Fruit fly (Drosophila melanogaster) whole organism, embryonic: ENCODE results near the gene CG43179.

ENCODE experiments used
- CG11504 ChIP-seq: fragments of 200-800 bp; sonication (Bioruptor generic); optimal IDR thresholded peaks from 3 replicates; lab custom pipeline; 2019; ENCODE audit warnings: missing biosample characterization, mild to moderate bottlenecking, missing genetic modification characterization, moderate library complexity
- CG12155 ChIP-seq: fragments of 200-800 bp; sonication (Bioruptor generic); optimal IDR thresholded peaks from 3 replicates; lab custom pipeline; 2016; ENCODE audit warnings: missing biosample characterization, missing genetic modification characterization
- CG12391 ChIP-seq: fragments of 200-800 bp; sonication (Bioruptor generic); optimal IDR thresholded peaks from 3 replicates; lab custom pipeline; 2018; ENCODE audit warnings: missing biosample characterization, mild to moderate bottlenecking, missing genetic modification characterization, moderate library complexity
- CG14667 ChIP-seq: fragments of 200-800 bp; sonication (Bioruptor generic); IDR thresholded peaks from 2 replicates; pipeline ENCODE4 v1.3.6; 2022; ENCODE audit warnings: missing biosample characterization, missing genetic modification characterization
- CG17328 ChIP-seq: fragments of 200-800 bp; sonication (Bioruptor generic); IDR thresholded peaks from 2 replicates; pipeline ENCODE4 v1.3.6; 2022; ENCODE audit warnings: missing biosample characterization, missing genetic modification characterization
- CG17361 ChIP-seq: fragments of 200-800 bp; sonication (Bioruptor generic); IDR thresholded peaks from 3 replicates; pipeline ENCODE4 v1.3.6; 2022; ENCODE audit warnings: missing biosample characterization, missing genetic modification characterization
- CG30403 ChIP-seq: fragments of 200-800 bp; sonication (Bioruptor generic); optimal IDR thresholded peaks from 3 replicates; lab custom pipeline; 2016; ENCODE audit warnings: missing biosample characterization, missing genetic modification characterization
- CG3163 ChIP-seq: fragments of 200-800 bp; sonication (Bioruptor generic); optimal IDR thresholded peaks from 3 replicates; lab custom pipeline; 2016; ENCODE audit warnings: missing biosample characterization, missing genetic modification characterization
- CG6175 ChIP-seq: fragments of 200-800 bp; sonication (Bioruptor generic); IDR thresholded peaks from 3 replicates; pipeline ENCODE4 v1.3.6; 2022; ENCODE audit warnings: missing biosample characterization, missing genetic modification characterization
- CG6791 ChIP-seq: fragments of 200-800 bp; sonication (Bioruptor generic); IDR thresholded peaks from 3 replicates; pipeline ENCODE4 v1.3.6; 2022; ENCODE audit warnings: missing biosample characterization, missing genetic modification characterization; ENCODE audit not compliant: partially characterized antibody
- CG7745 ChIP-seq: fragments of 200-800 bp; sonication (Bioruptor generic); optimal IDR thresholded peaks from 2 replicates; lab custom pipeline; 2018; ENCODE audit warnings: missing biosample characterization, mild to moderate bottlenecking, missing genetic modification characterization, moderate library complexity
- CG7839 ChIP-seq: fragments of 200-800 bp; sonication (Bioruptor generic); optimal IDR thresholded peaks from 3 replicates; lab custom pipeline; 2018; ENCODE audit warnings: missing biosample characterization, mild to moderate bottlenecking, missing genetic modification characterization, moderate library complexity
- CG8765 ChIP-seq: fragments of 200-800 bp; sonication (Bioruptor generic); IDR thresholded peaks from 2 replicates; pipeline ENCODE4 v1.3.6; 2022; ENCODE audit warnings: missing biosample characterization, missing genetic modification characterization
- CG8924 ChIP-seq: fragments of 200-800 bp; optimal IDR thresholded peaks from 3 replicates; lab custom pipeline; 2019; ENCODE audit warnings: missing biosample characterization, mild to moderate bottlenecking, missing genetic modification characterization, moderate library complexity
- Dll ChIP-seq: fragments of 200-800 bp; sonication (Bioruptor generic); IDR thresholded peaks from 4 replicates; pipeline ENCODE4 v1.3.6; 2022; ENCODE audit warnings: missing biosample characterization, missing genetic modification characterization; ENCODE audit not compliant: partially characterized antibody
- Drgx ChIP-seq: fragments of 200-800 bp; sonication (Bioruptor generic); IDR thresholded peaks from 2 replicates; pipeline ENCODE4 v1.3.6; 2022; ENCODE audit warnings: missing biosample characterization, missing genetic modification characterization
- Eip74EF ChIP-seq, 2 experiments: fragments of 200-800 bp in 1 of 2; fragments of >200 bp in 1 of 2; sonication (Bioruptor generic) in 1 of 2; optimal IDR thresholded peaks; 2 replicates each; lab custom pipeline; 2017 to 2019; ENCODE audit warnings: missing biosample characterization in 2 of 2, missing genetic modification characterization in 2 of 2, mild to moderate bottlenecking in 1 of 2, moderate library complexity in 1 of 2
- GATAe ChIP-seq: fragments of 200-800 bp; sonication (Bioruptor generic); conservative IDR thresholded peaks from 2 replicates; pipeline ENCODE4 v1.3.6; 2022; ENCODE audit warnings: missing biosample characterization, missing genetic modification characterization
- Hmr ChIP-seq: fragments of 200-800 bp; sonication (Bioruptor generic); optimal IDR thresholded peaks from 3 replicates; lab custom pipeline; 2017; ENCODE audit warnings: mild to moderate bottlenecking, missing biosample characterization, missing genetic modification reagents, missing genetic modification characterization
- Hr39 ChIP-seq: fragments of >200 bp; optimal IDR thresholded peaks from 2 replicates; lab custom pipeline; 2017
- Med ChIP-seq: fragments of 200-800 bp; sonication (Bioruptor generic); peaks from one replicate; lab custom pipeline; 2016; ENCODE audit warnings: missing biosample characterization, missing genetic modification characterization, mild to moderate bottlenecking, inconsistent platforms, moderate library complexity
- Mrtf ChIP-seq: fragments of 200-800 bp; sonication (Bioruptor generic); IDR thresholded peaks from 3 replicates; pipeline ENCODE4 v1.3.6; 2022; ENCODE audit warnings: missing biosample characterization, missing genetic modification characterization
- Myb ChIP-seq: fragments of 200-800 bp; sonication (Bioruptor generic); optimal IDR thresholded peaks from 2 replicates; lab custom pipeline; 2016; ENCODE audit warnings: missing biosample characterization, missing genetic modification characterization
- Oaz ChIP-seq: fragments of 200-800 bp; sonication (Bioruptor generic); IDR thresholded peaks from 2 replicates; pipeline ENCODE4 v1.3.6; 2022; ENCODE audit warnings: missing biosample characterization, missing genetic modification characterization
- Ptx1 ChIP-seq: fragments of 200-800 bp; sonication (Bioruptor generic); IDR thresholded peaks from 2 replicates; pipeline ENCODE4 v1.3.6; 2022; ENCODE audit warnings: missing biosample characterization, missing genetic modification characterization
- Sry-δ ChIP-seq: fragments of 200-800 bp; sonication (Bioruptor generic); optimal IDR thresholded peaks from 2 replicates; lab custom pipeline; 2016; ENCODE audit warnings: missing biosample characterization, missing genetic modification characterization
- Ssrp ChIP-seq: fragments of 200-800 bp; sonication (Bioruptor generic); optimal IDR thresholded peaks from 2 replicates; lab custom pipeline; 2018; ENCODE audit warnings: missing biosample characterization, mild to moderate bottlenecking, missing genetic modification characterization, moderate library complexity
- Tbp ChIP-seq: fragments of >200 bp; optimal IDR thresholded peaks from 2 replicates; lab custom pipeline; 2018; ENCODE audit warnings: missing biosample characterization, missing genetic modification characterization
- ase ChIP-seq: fragments of 200-800 bp; sonication (Bioruptor generic); IDR thresholded peaks from 3 replicates; pipeline ENCODE4 v1.3.6; 2022; ENCODE audit warnings: missing biosample characterization, missing genetic modification characterization
- bsh ChIP-seq, 2 experiments: fragments of 200-800 bp; sonication (Bioruptor generic); optimal IDR thresholded peaks; 2 replicates each; lab custom pipeline; 2017 to 2018; ENCODE audit warnings: mild to moderate bottlenecking in 2 of 2, missing biosample characterization in 2 of 2, missing genetic modification characterization in 2 of 2, moderate library complexity in 1 of 2
- chinmo ChIP-seq: fragments of 200-800 bp; sonication (Bioruptor generic); IDR thresholded peaks from 4 replicates; pipeline ENCODE4 v1.3.6; 2022; ENCODE audit warnings: missing biosample characterization, missing genetic modification characterization; ENCODE audit not compliant: partially characterized antibody
- corto ChIP-seq: fragments of 200-800 bp; sonication (Bioruptor generic); optimal IDR thresholded peaks from 2 replicates; lab custom pipeline; 2016; ENCODE audit warnings: missing biosample characterization, mild to moderate bottlenecking, missing genetic modification characterization, moderate library complexity
- cwo ChIP-seq: fragments of 200-800 bp; sonication (Bioruptor generic); optimal IDR thresholded peaks from 3 replicates; lab custom pipeline; 2017; ENCODE audit warnings: missing biosample characterization, missing genetic modification characterization, mild to moderate bottlenecking, moderate library complexity, missing genetic modification reagents
- dm ChIP-seq: fragments of 200-800 bp; sonication (Bioruptor generic); optimal IDR thresholded peaks from 3 replicates; lab custom pipeline; 2016; ENCODE audit warnings: missing biosample characterization, missing genetic modification characterization
- exex ChIP-seq: fragments of 200-800 bp; sonication (Bioruptor generic); optimal IDR thresholded peaks from 4 replicates; lab custom pipeline; 2018; ENCODE audit warnings: missing biosample characterization, mild to moderate bottlenecking, missing genetic modification characterization, moderate library complexity
- grau ChIP-seq: fragments of 200-800 bp; optimal IDR thresholded peaks from 3 replicates; lab custom pipeline; 2019; ENCODE audit warnings: missing biosample characterization, mild to moderate bottlenecking, missing genetic modification characterization, moderate library complexity
- grn ChIP-seq: fragments of 200-800 bp; sonication (Bioruptor generic); optimal IDR thresholded peaks from 3 replicates; lab custom pipeline; 2017; ENCODE audit warnings: missing biosample characterization, missing genetic modification characterization
- lab ChIP-seq: fragments of 200-800 bp; sonication (Bioruptor generic); optimal IDR thresholded peaks from 3 replicates; lab custom pipeline; 2017; ENCODE audit warnings: missing biosample characterization, missing genetic modification characterization, mild to moderate bottlenecking, moderate library complexity, missing genetic modification reagents
- lbe ChIP-seq: fragments of 200-800 bp; sonication (Bioruptor generic); optimal IDR thresholded peaks from 2 replicates; lab custom pipeline; 2016; ENCODE audit warnings: missing biosample characterization, mild to moderate bottlenecking, missing genetic modification characterization
- lilli ChIP-seq: fragments of 200-800 bp; sonication (Bioruptor generic); optimal IDR thresholded peaks from 3 replicates; lab custom pipeline; 2016; ENCODE audit warnings: missing biosample characterization, missing genetic modification characterization
- lmd ChIP-seq: fragments of 200-800 bp; sonication (Bioruptor generic); IDR thresholded peaks from 2 replicates; pipeline ENCODE4 v1.3.6; 2022; ENCODE audit warnings: missing biosample characterization, missing genetic modification characterization
- mld ChIP-seq: fragments of 200-800 bp; sonication (Bioruptor generic); IDR thresholded peaks from 3 replicates; pipeline ENCODE4 v1.3.6; 2022; ENCODE audit warnings: missing biosample characterization, missing genetic modification characterization; ENCODE audit not compliant: partially characterized antibody
- nmo ChIP-seq: fragments of 200-800 bp; sonication (Bioruptor generic); optimal IDR thresholded peaks from 2 replicates; lab custom pipeline; 2018; ENCODE audit warnings: missing biosample characterization, mild to moderate bottlenecking, missing genetic modification characterization, moderate library complexity
- nom ChIP-seq: fragments of 200-800 bp; sonication (Bioruptor generic); optimal IDR thresholded peaks from 2 replicates; lab custom pipeline; 2017; ENCODE audit warnings: missing biosample characterization, missing genetic modification characterization, mild to moderate bottlenecking, moderate library complexity, missing genetic modification reagents
- phol ChIP-seq: fragments of 200-800 bp; sonication (Bioruptor generic); optimal IDR thresholded peaks from 3 replicates; lab custom pipeline; 2018; ENCODE audit warnings: missing biosample characterization, mild to moderate bottlenecking, missing genetic modification characterization, moderate library complexity
- sens ChIP-seq: fragments of 200-800 bp; sonication (Bioruptor generic); peaks from one replicate; lab custom pipeline; 2016; ENCODE audit warnings: missing biosample characterization, missing genetic modification characterization
- sug ChIP-seq: fragments of 200-800 bp; optimal IDR thresholded peaks from 2 replicates; lab custom pipeline; 2019; ENCODE audit warnings: missing biosample characterization, mild to moderate bottlenecking, missing genetic modification characterization, moderate library complexity

CG43179 gene

DNA sequence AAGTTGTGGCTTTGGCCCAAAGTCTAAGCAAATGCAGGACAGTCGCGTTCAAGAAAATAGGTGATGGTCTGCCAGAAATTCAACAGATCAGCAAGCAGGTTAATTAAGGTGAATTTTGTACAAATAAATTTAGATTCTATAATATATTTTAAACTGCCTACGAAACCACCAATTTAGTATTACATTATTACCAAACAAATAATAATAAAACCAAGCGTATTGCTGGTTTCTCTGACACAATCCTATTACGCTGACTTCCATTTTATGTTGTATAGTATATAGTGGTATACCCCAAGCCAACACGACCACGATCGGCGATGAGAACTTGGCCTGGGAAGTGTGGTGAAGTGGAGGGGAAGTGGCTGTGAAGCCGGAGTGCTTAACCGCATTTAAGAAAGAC lies 35.5 kb downstream of the CG43179 start (continued):
- TF ChIP-seq nmo (GFP tag; lab: Kevin White, UChicago) (peak; percentile 14), Hr39 (lab: Kevin White, UChicago) (no peak), Hmr (GFP tag; lab: Kevin White, UChicago) (peak; percentile 2), CG17361 (GFP tag; lab: Robert Waterston, UW) (0 out of 3 replicates have a peak, but pooled peaks have one; percentile 33), CG30403 (peak; percentile 7), nom (GFP tag; lab: Kevin White, UChicago) (peak; percentile 74), lmd (peak; percentile 22; the same call in 1 of the 2 replicates), CG7839 (tag; lab: Kevin White, UChicago) (peak; percentile 26), CG8924 (tag; lab: Kevin White, UChicago) (peak; percentile 5), CG12391 (peak; percentile 16), Ssrp (tag; lab: Kevin White, UChicago) (peak; percentile 22), phol (tag; lab: Kevin White, UChicago) (no peak), Eip74EF (GFP tag; optimal IDR thresholded peaks at IDR 0.05; lab: Kevin White, UChicago) (peak in 1 of 2 experiments; percentile 22), Sry-δ (GFP tag; lab: Kevin White, UChicago) (no peak), corto (GFP tag; lab: Kevin White, UChicago) (peak; percentile 45), grau (peak; percentile 32), CG14667 (no peak)

DNA sequence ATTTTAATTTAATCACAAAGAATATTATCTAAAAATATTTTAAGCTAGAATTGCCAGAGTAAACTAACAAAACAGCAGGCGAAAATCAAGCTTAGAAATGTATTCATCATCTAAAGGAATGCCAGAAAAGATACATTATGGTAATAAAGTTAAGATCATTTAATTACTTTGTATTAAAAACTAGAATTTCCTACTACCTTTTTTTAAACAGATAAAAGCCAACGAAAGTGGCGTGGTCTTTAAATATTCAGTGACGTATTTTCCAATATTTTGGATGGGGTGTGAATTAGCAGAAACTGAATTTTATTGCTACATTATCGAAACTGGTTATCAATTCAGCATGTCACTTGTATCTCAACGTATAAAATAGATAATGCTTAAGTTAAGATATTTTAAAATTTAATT lies 36.4 kb downstream of the CG43179 start:
- TF ChIP-seq Drgx (GFP tag; lab: Robert Waterston, UW) (peak; percentile 7; the same call in 1 of the 2 replicates), Myb (GFP tag; lab: Kevin White, UChicago) (no peak), bsh (GFP tag; optimal IDR thresholded peaks at IDR 0.05; lab: Kevin White, UChicago) (peak in 1 of 2 experiments; percentile 34)

DNA sequence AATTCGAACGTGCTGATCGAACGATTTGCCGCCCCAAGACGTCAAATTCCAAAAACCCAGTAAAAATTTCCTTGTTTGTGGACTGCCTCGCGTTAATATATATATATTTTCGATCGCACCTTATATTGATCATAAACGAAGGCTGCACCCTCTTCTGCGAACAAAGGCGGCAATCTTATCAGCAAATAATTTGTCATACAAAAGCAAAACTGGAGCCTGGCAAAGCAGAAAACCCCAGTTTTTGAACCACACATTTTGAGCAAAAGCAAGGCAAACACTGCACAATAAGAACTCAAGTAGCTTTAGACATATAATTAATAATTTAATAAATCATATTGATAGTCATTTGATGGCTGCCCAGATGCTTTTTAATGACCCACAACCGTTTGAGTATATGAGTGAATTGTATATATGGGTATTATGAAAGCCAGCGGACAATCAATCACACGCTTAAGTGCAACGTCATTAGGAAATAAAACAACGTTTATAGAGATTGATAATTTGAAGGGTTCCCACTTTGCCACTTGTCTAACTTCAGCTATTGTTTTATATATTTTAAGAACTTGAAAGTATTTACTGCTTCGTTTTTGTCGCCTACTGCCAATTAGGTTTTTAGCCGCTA lies 38.6 kb downstream of the CG43179 start:
- no peak for TF ChIP-seq mld (GFP tag; lab: Robert Waterston, UW)
- no peak for TF ChIP-seq CG12155 (GFP tag; lab: Kevin White, UChicago)
- no peak for TF ChIP-seq CG6791 (GFP tag; lab: Robert Waterston, UW)
- peak; percentile 35 for TF ChIP-seq lbe (GFP tag; lab: Kevin White, UChicago)
- TF ChIP-seq exex: peak; percentile 3
- no peak for TF ChIP-seq CG3163 (GFP tag; lab: Kevin White, UChicago)
- no peak for TF ChIP-seq GATAe (GFP tag; lab: Robert Waterston, UW)
- peak; percentile 35 for TF ChIP-seq grn (GFP tag; lab: Kevin White, UChicago)
- TF ChIP-seq sug (tag; lab: Kevin White, UChicago): peak; percentile 7
- TF ChIP-seq Med (GFP tag; lab: Kevin White, UChicago): peak; percentile 30
- peak; percentile 52 for TF ChIP-seq sens (GFP tag; lab: Kevin White, UChicago)
- TF ChIP-seq lab: peak; percentile 12

DNA sequence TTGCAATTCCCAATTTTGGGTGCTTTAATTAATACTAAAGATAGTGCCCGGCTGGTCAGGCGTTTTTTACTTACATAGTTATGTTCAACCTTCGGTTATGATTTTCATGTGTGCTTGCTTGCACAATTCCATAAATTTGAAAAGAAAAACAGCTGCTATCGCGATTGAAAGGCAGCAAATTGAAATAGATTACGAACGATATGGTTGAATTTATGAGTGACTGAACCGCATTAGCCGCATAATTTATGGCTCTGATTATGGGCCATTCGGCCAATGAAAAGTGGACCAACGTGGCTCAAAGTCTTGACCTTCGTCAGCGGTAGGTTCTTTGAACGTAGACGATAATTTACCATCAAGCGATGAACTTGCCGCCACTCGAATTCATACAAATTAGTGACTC lies 40.2 kb downstream of the CG43179 start:
- TF ChIP-seq CG17328 (no peak), CG8765 (GFP tag; lab: Robert Waterston, UW) (no peak), Oaz (no peak), Dll (GFP tag; lab: Robert Waterston, UW) (no peak), CG11504 (tag; lab: Kevin White, UChicago) (no peak), Mrtf (GFP tag; lab: Robert Waterston, UW) (no peak), dm (GFP tag; lab: Kevin White, UChicago) (no peak), Tbp (GFP tag; lab: Kevin White, UChicago) (no peak), lilli (GFP tag; lab: Kevin White, UChicago) (no peak), ase (GFP tag; lab: Robert Waterston, UW) (no peak), CG6175 (GFP tag; lab: Robert Waterston, UW) (no peak), cwo (GFP tag; lab: Kevin White, UChicago) (peak; percentile 17), Ptx1 (no peak), chinmo (GFP tag; lab: Robert Waterston, UW) (peak; percentile 70; the same call in 1 of the 4 replicates), CG7745 (tag; lab: Kevin White, UChicago) (no peak)
